Fruit fly (Drosophila melanogaster) whole organism, embryonic: ENCODE results near the gene CG14352.

Source experiments
- Abd-B ChIP-seq: fragments of 200-800 bp; sonication (Bioruptor generic); optimal IDR thresholded peaks from 2 replicates; lab custom pipeline; 2018; ENCODE audit warnings: missing biosample characterization, mild to moderate bottlenecking, missing genetic modification characterization, moderate library complexity
- Asciz ChIP-seq: fragments of 200-800 bp; sonication (Bioruptor generic); optimal IDR thresholded peaks from 2 replicates; lab custom pipeline; 2017; ENCODE audit warnings: missing biosample characterization, mild to moderate bottlenecking, missing genetic modification characterization, missing genetic modification reagents
- Atf3 ChIP-seq: fragments of 200-800 bp; sonication (Bioruptor generic); optimal IDR thresholded peaks from 3 replicates; lab custom pipeline; 2016; ENCODE audit warnings: missing biosample characterization, missing genetic modification characterization
- CG11504 ChIP-seq: fragments of 200-800 bp; sonication (Bioruptor generic); optimal IDR thresholded peaks from 3 replicates; lab custom pipeline; 2019; ENCODE audit warnings: missing biosample characterization, mild to moderate bottlenecking, missing genetic modification characterization, moderate library complexity
- CG12744 ChIP-seq: fragments of 200-800 bp; sonication (Bioruptor generic); optimal IDR thresholded peaks from 2 replicates; lab custom pipeline; 2016; ENCODE audit warnings: missing biosample characterization, missing genetic modification characterization
- CG12942 ChIP-seq: fragments of 200-800 bp; sonication (Bioruptor generic); optimal IDR thresholded peaks from 3 replicates; lab custom pipeline; 2016; ENCODE audit warnings: missing biosample characterization, missing genetic modification characterization
- CG13424 ChIP-seq: fragments of 200-800 bp; sonication (Bioruptor generic); optimal IDR thresholded peaks from 2 replicates; lab custom pipeline; 2019; ENCODE audit warnings: missing biosample characterization, mild to moderate bottlenecking, missing genetic modification characterization, moderate library complexity
- CG14710 ChIP-seq: fragments of 200-800 bp; sonication (Bioruptor generic); optimal IDR thresholded peaks from 3 replicates; lab custom pipeline; 2019; ENCODE audit warnings: missing biosample characterization, mild to moderate bottlenecking, missing genetic modification characterization, moderate library complexity
- CG15269 ChIP-seq: fragments of 200-800 bp; sonication (Bioruptor generic); optimal IDR thresholded peaks from 2 replicates; lab custom pipeline; 2018; ENCODE audit warnings: missing biosample characterization, mild to moderate bottlenecking, missing genetic modification characterization, moderate library complexity
- CG15696 ChIP-seq: fragments of 200-800 bp; sonication (Bioruptor generic); optimal IDR thresholded peaks from 2 replicates; lab custom pipeline; 2019; ENCODE audit warnings: missing biosample characterization, mild to moderate bottlenecking, missing genetic modification characterization, moderate library complexity
- CG16779 ChIP-seq: fragments of 200-800 bp; sonication (Bioruptor generic); IDR thresholded peaks from 2 replicates; pipeline ENCODE4 v1.3.6; 2022; ENCODE audit warnings: missing biosample characterization, missing genetic modification characterization
- CG17612 ChIP-seq: fragments of 200-800 bp; sonication (Bioruptor generic); IDR thresholded peaks from 2 replicates; pipeline ENCODE4 v1.3.6; 2022; ENCODE audit warnings: missing biosample characterization, missing genetic modification characterization
- CG33213 ChIP-seq: fragments of 200-800 bp; sonication (Bioruptor generic); optimal IDR thresholded peaks from 3 replicates; lab custom pipeline; 2016; ENCODE audit warnings: missing biosample characterization, missing genetic modification characterization
- CG34422 ChIP-seq: fragments of 200-800 bp; sonication (Bioruptor generic); IDR thresholded peaks from 3 replicates; pipeline ENCODE4 v1.3.6; 2022; ENCODE audit warnings: missing biosample characterization, missing genetic modification characterization
- CG3838 ChIP-seq: fragments of 200-800 bp; sonication (Bioruptor generic); optimal IDR thresholded peaks from 3 replicates; lab custom pipeline; 2016; ENCODE audit warnings: missing biosample characterization, missing genetic modification characterization
- CG42726 ChIP-seq: fragments of 200-800 bp; sonication (Bioruptor generic); IDR thresholded peaks from 2 replicates; pipeline ENCODE4 v1.3.6; 2022; ENCODE audit warnings: missing biosample characterization, missing genetic modification characterization; ENCODE audit not compliant: partially characterized antibody
- CG43689 ChIP-seq: fragments of 200-800 bp; sonication (Bioruptor generic); IDR thresholded peaks from 2 replicates; pipeline ENCODE4 v1.3.6; 2022; ENCODE audit warnings: missing biosample characterization, missing genetic modification characterization
- CG7556 ChIP-seq: fragments of 200-800 bp; sonication (Bioruptor generic); optimal IDR thresholded peaks from 2 replicates; lab custom pipeline; 2017; ENCODE audit warnings: missing biosample characterization, mild to moderate bottlenecking, missing genetic modification characterization
- CG7786 ChIP-seq: fragments of 200-800 bp; sonication (Bioruptor generic); optimal IDR thresholded peaks from 2 replicates; lab custom pipeline; 2016; ENCODE audit warnings: missing biosample characterization, missing genetic modification characterization
- Dip3 ChIP-seq: fragments of 200-800 bp; sonication (Bioruptor generic); optimal IDR thresholded peaks from 3 replicates; lab custom pipeline; 2016; ENCODE audit warnings: missing biosample characterization, missing genetic modification characterization
- HHEX ChIP-seq: fragments of 200-800 bp; sonication (Bioruptor generic); optimal IDR thresholded peaks from 3 replicates; lab custom pipeline; 2017; ENCODE audit warnings: missing biosample characterization, mild to moderate bottlenecking, missing genetic modification characterization, missing genetic modification reagents
- Hmr ChIP-seq: fragments of 200-800 bp; sonication (Bioruptor generic); optimal IDR thresholded peaks from 3 replicates; lab custom pipeline; 2017; ENCODE audit warnings: mild to moderate bottlenecking, missing biosample characterization, missing genetic modification reagents, missing genetic modification characterization
- Jarid2 ChIP-seq: fragments of 200-800 bp; sonication (Bioruptor generic); optimal IDR thresholded peaks from 3 replicates; lab custom pipeline; 2017; ENCODE audit warnings: mild to moderate bottlenecking, missing biosample characterization, missing genetic modification reagents, missing genetic modification characterization
- NC2β ChIP-seq: fragments of 200-800 bp; sonication (Bioruptor generic); optimal IDR thresholded peaks from 2 replicates; lab custom pipeline; 2016; ENCODE audit warnings: missing biosample characterization, missing genetic modification characterization
- Nf-YB ChIP-seq: fragments of 200-800 bp; sonication (Bioruptor generic); optimal IDR thresholded peaks from 3 replicates; lab custom pipeline; 2019; ENCODE audit warnings: missing biosample characterization, mild to moderate bottlenecking, missing genetic modification characterization, moderate library complexity
- Oli ChIP-seq: fragments of 200-800 bp; sonication (Bioruptor generic); optimal IDR thresholded peaks from 2 replicates; lab custom pipeline; 2018; ENCODE audit warnings: missing biosample characterization, mild to moderate bottlenecking, missing genetic modification characterization, moderate library complexity
- Opbp ChIP-seq: fragments of 200-800 bp; sonication (Bioruptor generic); IDR thresholded peaks from 3 replicates; pipeline ENCODE4 v1.3.6; 2022; ENCODE audit warnings: missing biosample characterization, missing genetic modification characterization; ENCODE audit not compliant: partially characterized antibody
- Stat92E ChIP-seq, 3 experiments: fragments of >200 bp in 2 of 3; fragments of 200-800 bp in 1 of 3; sonication (Bioruptor generic) in 1 of 3; optimal IDR thresholded peaks; 2 replicates each; lab custom pipeline; 2017 to 2019; ENCODE audit warnings: missing biosample characterization in 3 of 3, missing genetic modification characterization in 3 of 3, mild to moderate bottlenecking in 1 of 3, moderate library complexity in 1 of 3
- ab ChIP-seq: fragments of 200-800 bp; sonication (Bioruptor generic); optimal IDR thresholded peaks from 2 replicates; lab custom pipeline; 2016; ENCODE audit warnings: missing biosample characterization, missing genetic modification characterization
- cg ChIP-seq: fragments of 200-800 bp; sonication (Bioruptor generic); optimal IDR thresholded peaks from 3 replicates; lab custom pipeline; 2019; ENCODE audit warnings: missing biosample characterization, mild to moderate bottlenecking, missing genetic modification characterization, moderate library complexity
- corto ChIP-seq: fragments of 200-800 bp; sonication (Bioruptor generic); optimal IDR thresholded peaks from 2 replicates; lab custom pipeline; 2016; ENCODE audit warnings: missing biosample characterization, mild to moderate bottlenecking, missing genetic modification characterization, moderate library complexity
- crc ChIP-seq: fragments of 200-800 bp; sonication (Bioruptor generic); optimal IDR thresholded peaks from 2 replicates; lab custom pipeline; 2016; ENCODE audit warnings: missing biosample characterization, missing genetic modification characterization
- croc ChIP-seq: fragments of 200-800 bp; sonication (Bioruptor generic); conservative IDR thresholded peaks from 3 replicates; pipeline ENCODE4 v1.3.6; 2022; ENCODE audit warnings: missing biosample characterization, missing genetic modification characterization
- gcm ChIP-seq: fragments of 200-800 bp; sonication (Bioruptor generic); optimal IDR thresholded peaks from 2 replicates; lab custom pipeline; 2019; ENCODE audit warnings: missing biosample characterization, mild to moderate bottlenecking, missing genetic modification characterization, moderate library complexity
- gro ChIP-seq: fragments of 200-800 bp; sonication (Bioruptor generic); optimal IDR thresholded peaks from 2 replicates; lab custom pipeline; 2016; ENCODE audit warnings: missing biosample characterization, missing genetic modification characterization
- her ChIP-seq: fragments of 200-800 bp; sonication (Bioruptor generic); optimal IDR thresholded peaks from 2 replicates; lab custom pipeline; 2016; ENCODE audit warnings: missing biosample characterization, missing genetic modification characterization
- hth ChIP-seq: fragments of >200 bp; optimal IDR thresholded peaks from 2 replicates; lab custom pipeline; 2017; ENCODE audit warnings: inconsistent platforms
- kah ChIP-seq: fragments of 200-800 bp; sonication (Bioruptor generic); optimal IDR thresholded peaks from 2 replicates; lab custom pipeline; 2018; ENCODE audit warnings: missing biosample characterization, mild to moderate bottlenecking, missing genetic modification characterization
- kay ChIP-seq: fragments of 200-800 bp; sonication (Bioruptor generic); optimal IDR thresholded peaks from 2 replicates; lab custom pipeline; 2016; ENCODE audit warnings: missing biosample characterization, missing genetic modification characterization
- lbe ChIP-seq: fragments of 200-800 bp; sonication (Bioruptor generic); optimal IDR thresholded peaks from 2 replicates; lab custom pipeline; 2016; ENCODE audit warnings: missing biosample characterization, mild to moderate bottlenecking, missing genetic modification characterization
- otp ChIP-seq: fragments of 200-800 bp; sonication (Bioruptor generic); IDR thresholded peaks from 3 replicates; pipeline ENCODE4, ENCODE4 v1.3.6; 2022; ENCODE audit warnings: missing biosample characterization, missing genetic modification characterization
- pnt ChIP-seq: fragments of 200-800 bp; sonication (Bioruptor generic); optimal IDR thresholded peaks from 3 replicates; lab custom pipeline; 2016; ENCODE audit warnings: missing biosample characterization, missing genetic modification characterization
- prd ChIP-seq, 3 experiments: fragments of >200 bp in 2 of 3; fragments of 200-800 bp in 1 of 3; sonication (Bioruptor generic) in 1 of 3; optimal IDR thresholded peaks in 2 of 3; IDR thresholded peaks in 1 of 3; 2 replicates in 2 of 3; 3 replicates in 1 of 3; pipeline versions ENCODE4 v1.3.6 to Lab custom; 2017 to 2022; ENCODE audit warnings: missing biosample characterization in 1 of 3, missing genetic modification characterization in 1 of 3
- sqz ChIP-seq: fragments of 200-800 bp; sonication (Bioruptor generic); optimal IDR thresholded peaks from 3 replicates; lab custom pipeline; 2018; ENCODE audit warnings: missing biosample characterization, mild to moderate bottlenecking, missing genetic modification characterization
- stc ChIP-seq: fragments of 200-800 bp; sonication (Bioruptor generic); IDR thresholded peaks from 2 replicates; pipeline ENCODE4 v1.3.6; 2022; ENCODE audit warnings: missing biosample characterization, missing genetic modification characterization
- tna ChIP-seq: fragments of 200-800 bp; sonication (Bioruptor generic); IDR thresholded peaks from 2 replicates; pipeline ENCODE4 v1.3.6; 2022; ENCODE audit warnings: missing biosample characterization, missing genetic modification characterization; ENCODE audit not compliant: partially characterized antibody
- zf30C ChIP-seq: fragments of 200-800 bp; sonication (Bioruptor generic); optimal IDR thresholded peaks from 3 replicates; lab custom pipeline; 2018; ENCODE audit warnings: missing biosample characterization, mild to moderate bottlenecking, missing genetic modification characterization
- zfh2 ChIP-seq: fragments of 200-800 bp; sonication (Bioruptor generic); optimal IDR thresholded peaks from 2 replicates; lab custom pipeline; 2016; ENCODE audit warnings: missing biosample characterization, missing genetic modification characterization

Gene CG14352

DNA sequence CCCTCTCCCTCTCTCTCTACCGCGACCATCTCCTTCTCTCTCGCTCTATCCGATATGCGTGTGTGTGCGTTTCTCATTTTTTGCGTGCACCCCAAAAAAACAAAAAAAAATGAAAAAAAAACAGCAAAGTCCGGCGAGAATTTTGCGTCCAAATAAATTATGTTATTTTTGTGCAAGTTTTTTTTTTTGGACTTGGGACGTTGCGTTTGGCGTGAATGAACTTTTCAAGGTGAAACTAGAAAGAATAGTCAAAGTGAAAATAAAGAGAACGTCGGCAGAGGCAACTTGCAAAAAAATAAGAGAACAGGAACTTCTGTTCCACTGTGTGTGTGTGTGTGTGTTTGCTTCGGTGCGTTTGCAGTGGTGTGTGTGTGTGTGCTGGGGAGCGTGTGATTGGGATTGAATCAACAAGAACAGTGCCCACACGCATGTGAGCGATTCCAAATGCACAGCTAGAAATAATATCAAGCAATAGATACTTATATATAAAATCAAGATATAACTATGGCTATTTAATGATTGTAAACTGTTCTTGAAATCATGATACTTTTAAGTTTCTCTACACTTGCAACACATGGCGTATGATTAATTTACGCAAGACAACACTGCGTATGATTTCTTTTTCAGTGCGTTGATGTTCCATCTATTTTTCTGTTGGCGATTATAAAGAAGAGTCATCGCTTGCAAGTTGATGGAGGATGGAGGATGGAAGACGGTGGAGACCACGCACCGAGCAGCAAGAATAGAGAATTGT is 18.2 kb downstream of the CG14352 start (continued):
- TF ChIP-seq otp (0 out of 3 replicates have a peak, but pooled peaks have one; percentile 26), CG15269 (tag; lab: Kevin White, UChicago) (peak; percentile 76), gro (peak; percentile 4), kah (GFP tag; lab: Kevin White, UChicago) (no peak), lbe (GFP tag; lab: Kevin White, UChicago) (no peak), CG14710 (tag; lab: Kevin White, UChicago) (no peak), corto (GFP tag; lab: Kevin White, UChicago) (no peak), CG13424 (tag; lab: Kevin White, UChicago) (peak; percentile 59), HHEX (GFP tag; lab: Kevin White, UChicago) (peak; percentile 62), Atf3 (GFP tag; lab: Kevin White, UChicago) (no peak), zf30C (no peak), Abd-B (GFP tag; lab: Kevin White, UChicago) (no peak), Jarid2 (peak; percentile 12), CG15696 (tag; lab: Kevin White, UChicago) (no peak), Hmr (GFP tag; lab: Kevin White, UChicago) (peak; percentile 80), CG17612 (0 out of 2 replicates have a peak, but pooled peaks have one; percentile 5), Oli (tag; lab: Kevin White, UChicago) (peak; percentile 69), gcm (GFP tag; lab: Kevin White, UChicago) (no peak), CG12744 (GFP tag; lab: Kevin White, UChicago) (no peak), CG33213 (GFP tag; lab: Kevin White, UChicago) (no peak), zfh2 (GFP tag; lab: Kevin White, UChicago) (peak; percentile 63), Asciz (GFP tag; lab: Kevin White, UChicago) (peak; percentile 17), cg (GFP tag; lab: Kevin White, UChicago) (peak; percentile 23), kay (GFP tag; lab: Kevin White, UChicago) (peak; percentile 41), her (GFP tag; lab: Kevin White, UChicago) (no peak), CG11504 (tag; lab: Kevin White, UChicago) (peak; percentile 76), stc (GFP tag; lab: Robert Waterston, UW) (no peak), hth (lab: Kevin White, UChicago) (no peak), NC2β (GFP tag; lab: Kevin White, UChicago) (no peak), pnt (GFP tag; lab: Kevin White, UChicago) (no peak), Opbp (GFP tag; lab: Robert Waterston, UW) (no peak), tna (GFP tag; lab: Robert Waterston, UW) (no peak), CG12942 (GFP tag; lab: Kevin White, UChicago) (no peak), CG3838 (no peak), CG16779 (no peak), Dip3 (peak; percentile 81), CG34422 (GFP tag; lab: Robert Waterston, UW) (peak; percentile 49; the same call in 1 of the 3 replicates), CG7786 (GFP tag; lab: Kevin White, UChicago) (no peak), prd (optimal IDR thresholded peaks at IDR 0.05; lab: Kevin White, UChicago) (no peak), prd (GFP tag; IDR thresholded peaks at IDR 0.05; lab: Robert Waterston, UW) (peak; percentile 48; the same call in 2 of the 3 replicates), ab (GFP tag; lab: Kevin White, UChicago) (no peak), sqz (no peak), CG42726 (GFP tag; lab: Robert Waterston, UW) (no peak), croc (GFP tag; lab: Robert Waterston, UW) (no peak), crc (GFP tag; lab: Kevin White, UChicago) (no peak), Nf-YB (no peak), Stat92E (GFP tag; optimal IDR thresholded peaks at IDR 0.05; lab: Kevin White, UChicago) (no peak), CG43689 (GFP tag; lab: Robert Waterston, UW) (no peak), CG7556 (GFP tag; lab: Kevin White, UChicago) (peak; percentile 45)
